Worm (Caenorhabditis elegans) whole organism, L3 larva: ENCODE results near the gene K08D10.13.
"Not testable (repeated sequence)": the region's sequence is repeated elsewhere in the genome, so short reads cannot be mapped to it uniquely, and the experiment has no call there.

Source experiments
- R02D3.7 ChIP-seq: fragments of 150-350 bp; optimal IDR thresholded peaks from 2 replicates; lab custom pipeline; 2014; ENCODE audit warnings: missing biosample characterization, missing genetic modification characterization
- ama-1 ChIP-seq: fragments of 150-350 bp; optimal IDR thresholded peaks from 2 replicates; lab custom pipeline; 2018
- ceh-16 ChIP-seq: sonication (generic microtip); optimal IDR thresholded peaks from 2 replicates; lab custom pipeline; 2017; ENCODE audit warnings: missing biosample characterization, missing genetic modification characterization
- ceh-28 ChIP-seq: fragments of 150-350 bp; optimal IDR thresholded peaks from 2 replicates; lab custom pipeline; 2014; ENCODE audit warnings: missing biosample characterization, missing genetic modification reagents, missing genetic modification characterization
- daf-12 ChIP-seq: fragments of 150-350 bp; optimal IDR thresholded peaks from 2 replicates; lab custom pipeline; 2014; ENCODE audit warnings: missing biosample characterization, missing genetic modification reagents, missing genetic modification characterization
- egl-5 ChIP-seq: fragments of 150-350 bp; optimal IDR thresholded peaks from 2 replicates; lab custom pipeline; 2017; ENCODE audit warnings: missing biosample characterization, missing genetic modification reagents, missing genetic modification characterization, inconsistent platforms
- elt-1 ChIP-seq: fragments of 150-350 bp; optimal IDR thresholded peaks from 2 replicates; lab custom pipeline; 2014; ENCODE audit warnings: missing biosample characterization, missing genetic modification characterization
- elt-2 ChIP-seq: sonication (generic microtip); optimal IDR thresholded peaks from 2 replicates; lab custom pipeline; 2016; ENCODE audit warnings: missing genetic modification reagents, mild to moderate bottlenecking, missing genetic modification characterization, missing compliant biosample characterization
- fkh-10 ChIP-seq: sonication (generic microtip); optimal IDR thresholded peaks from 2 replicates; lab custom pipeline; 2017; ENCODE audit warnings: missing biosample characterization, missing genetic modification reagents, missing genetic modification characterization
- fkh-2 ChIP-seq: fragments of 150-350 bp; optimal IDR thresholded peaks from 2 replicates; lab custom pipeline; 2014; ENCODE audit warnings: missing biosample characterization, missing genetic modification reagents, missing genetic modification characterization
- fos-1 ChIP-seq: fragments of 150-350 bp; optimal IDR thresholded peaks from 2 replicates; lab custom pipeline; 2014; ENCODE audit warnings: missing biosample characterization, missing genetic modification characterization
- jun-1 ChIP-seq: fragments of 150-350 bp; optimal IDR thresholded peaks from 2 replicates; lab custom pipeline; 2014; ENCODE audit warnings: missing biosample characterization, missing genetic modification reagents, missing genetic modification characterization
- lin-15B ChIP-seq: fragments of 150-350 bp; optimal IDR thresholded peaks from 2 replicates; lab custom pipeline; 2014; ENCODE audit warnings: missing biosample characterization, missing genetic modification characterization
- lsy-12 ChIP-seq: sonication (generic microtip); optimal IDR thresholded peaks from 2 replicates; lab custom pipeline; 2016; ENCODE audit warnings: mild to moderate bottlenecking, missing genetic modification characterization, missing compliant biosample characterization
- mdl-1 ChIP-seq: fragments of 150-350 bp; optimal IDR thresholded peaks from 2 replicates; lab custom pipeline; 2014; ENCODE audit warnings: missing biosample characterization, missing genetic modification characterization
- mml-1 ChIP-seq: fragments of 150-350 bp; sonication (generic microtip); optimal IDR thresholded peaks from 3 replicates; lab custom pipeline; 2014; ENCODE audit warnings: missing biosample characterization, missing genetic modification characterization
- nfya-1 ChIP-seq: sonication (generic microtip); optimal IDR thresholded peaks from 2 replicates; lab custom pipeline; 2017; ENCODE audit warnings: missing genetic modification characterization, mild to moderate bottlenecking, missing compliant biosample characterization, antibody characterized with exemption, moderate library complexity; ENCODE audit not compliant: insufficient read depth
- nhr-11 ChIP-seq: fragments of 150-350 bp; optimal IDR thresholded peaks from 2 replicates; lab custom pipeline; 2014; ENCODE audit warnings: missing biosample characterization, missing genetic modification characterization
- nhr-12 ChIP-seq: fragments of 150-350 bp; optimal IDR thresholded peaks from 2 replicates; lab custom pipeline; 2014; ENCODE audit warnings: missing biosample characterization, missing genetic modification characterization
- nhr-23 ChIP-seq: fragments of 150-350 bp; optimal IDR thresholded peaks from 2 replicates; lab custom pipeline; 2014; ENCODE audit warnings: missing biosample characterization, missing genetic modification reagents, missing genetic modification characterization
- nhr-67 ChIP-seq: fragments of 150-350 bp; optimal IDR thresholded peaks from 2 replicates; lab custom pipeline; 2014; ENCODE audit warnings: missing biosample characterization, missing genetic modification characterization
- pha-4 ChIP-seq: fragments of 150-350 bp; optimal IDR thresholded peaks from 2 replicates; lab custom pipeline; 2014; ENCODE audit warnings: missing biosample characterization, missing genetic modification reagents, missing genetic modification characterization
- pqm-1 ChIP-seq: fragments of 150-350 bp; optimal IDR thresholded peaks from 2 replicates; lab custom pipeline; 2017; ENCODE audit warnings: missing biosample characterization, missing genetic modification characterization, inconsistent platforms
- skn-1 ChIP-seq: fragments of 150-350 bp; optimal IDR thresholded peaks from 2 replicates; lab custom pipeline; 2014; ENCODE audit warnings: missing biosample characterization, missing genetic modification characterization
- tbx-2 ChIP-seq: sonication (generic microtip); optimal IDR thresholded peaks from 2 replicates; lab custom pipeline; 2016; ENCODE audit warnings: mild to moderate bottlenecking, missing genetic modification characterization, missing compliant biosample characterization
- unc-39 ChIP-seq: sonication (generic microtip); optimal IDR thresholded peaks from 4 replicates; lab custom pipeline; 2017; ENCODE audit warnings: missing biosample characterization, missing genetic modification characterization
- unc-62 ChIP-seq: fragments of 150-350 bp; sonication (generic microtip); optimal IDR thresholded peaks from 4 replicates; lab custom pipeline; 2014; ENCODE audit warnings: missing biosample characterization, missing genetic modification reagents, missing genetic modification characterization
- zag-1 ChIP-seq: fragments of 150-350 bp; optimal IDR thresholded peaks from 2 replicates; lab custom pipeline; 2014; ENCODE audit warnings: missing biosample characterization, missing genetic modification characterization
- ztf-4 ChIP-seq: fragments of 150-350 bp; optimal IDR thresholded peaks from 2 replicates; lab custom pipeline; 2014; ENCODE audit warnings: missing biosample characterization, missing genetic modification characterization

Gene K08D10.13

DNA sequence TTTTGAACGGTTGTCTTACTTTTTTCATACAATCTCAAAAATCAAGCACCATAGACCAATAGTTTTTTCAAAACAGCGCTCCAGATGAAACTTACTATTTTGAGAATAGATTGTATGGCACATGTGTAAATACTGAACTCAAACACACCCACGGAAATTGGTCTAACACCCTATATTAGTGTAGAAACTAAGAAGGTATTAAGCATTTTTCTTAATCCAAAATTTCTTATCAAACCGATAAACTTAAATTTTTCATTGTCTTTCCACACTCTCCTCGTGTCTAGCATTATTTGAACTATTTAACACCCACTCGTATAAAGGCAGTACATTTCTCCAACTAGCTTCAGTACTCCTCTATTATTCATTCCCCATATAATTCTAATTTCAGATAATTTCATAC is 21.2 kb downstream of the K08D10.13 start:
- TF ChIP-seq fkh-10 (GFP tag; lab: Kevin White, UChicago), result no peak
- TF ChIP-seq daf-12 (tag; lab: Kevin White, UChicago), result no peak
- no peak for TF ChIP-seq nhr-67 (tag; lab: Kevin White, UChicago)
- TF ChIP-seq fos-1 (tag; lab: Kevin White, UChicago), result no peak
- no peak for TF ChIP-seq nhr-23 (tag; lab: Kevin White, UChicago)
- TF ChIP-seq lin-15B (tag; lab: Kevin White, UChicago), result no peak
- TF ChIP-seq zag-1 (tag; lab: Kevin White, UChicago), result no peak
- TF ChIP-seq unc-62 (GFP tag; lab: Kevin White, UChicago), result no peak
- peak; percentile 51 for TF ChIP-seq elt-2 (tag; lab: Kevin White, UChicago)

DNA sequence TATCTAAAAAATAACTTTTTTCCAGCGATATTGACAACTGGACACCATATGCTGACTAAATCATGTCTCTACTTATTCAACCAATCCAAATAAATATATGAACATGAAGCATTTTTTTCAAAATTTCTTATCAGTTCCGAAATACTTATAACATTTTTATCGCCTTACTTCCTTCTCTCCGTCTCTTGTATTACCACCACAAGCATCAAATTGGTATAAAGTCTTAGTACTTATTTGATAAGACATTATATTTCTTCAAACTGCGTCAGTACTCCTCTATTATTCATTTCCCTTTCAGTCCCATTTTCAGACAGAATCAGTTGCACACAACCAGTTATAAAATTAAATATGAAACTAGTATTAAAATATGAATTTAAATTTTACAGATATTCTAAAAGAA is 23.5 kb downstream of the K08D10.13 start:
- no peak for TF ChIP-seq R02D3.7 (tag; lab: Kevin White, UChicago)
- no peak for TF ChIP-seq unc-39
- peak; percentile 42 for TF ChIP-seq pha-4 (tag; lab: Kevin White, UChicago)
- peak; percentile 53 for TF ChIP-seq jun-1 (tag; lab: Kevin White, UChicago)
- no peak for TF ChIP-seq fkh-2 (tag; lab: Kevin White, UChicago)
- TF ChIP-seq ceh-28 (tag; lab: Kevin White, UChicago), result no peak
- TF ChIP-seq elt-2 (tag; lab: Kevin White, UChicago), result peak; percentile 93
- peak; percentile 83 for TF ChIP-seq pqm-1

ce11 chrIV:4144784-4145183 is 26.6 kb downstream of the K08D10.13 start, which contains the start of gene R07C12.3:
TSS of gene R07C12.3 (plus strand) at chrIV:4145084.
- no peak for TF ChIP-seq ztf-4 (tag; lab: Kevin White, UChicago)
- TF ChIP-seq ama-1, result no peak
- TF ChIP-seq jun-1 (tag; lab: Kevin White, UChicago), result no peak
- TF ChIP-seq skn-1 (tag; lab: Kevin White, UChicago), result no peak
- TF ChIP-seq pha-4 (tag; lab: Kevin White, UChicago), result no peak
- TF ChIP-seq tbx-2 (tag; lab: Kevin White, UChicago), result no peak

ce11 chrIV:4142986-4143385 is 28.4 kb downstream of the K08D10.13 start, which contains the start of gene F49F1.12:
TSS of gene F49F1.12 (minus strand) at chrIV:4143086.
- TF ChIP-seq fos-1, pha-4, elt-2 (tag; lab: Kevin White, UChicago): not testable (repeated sequence)

DNA sequence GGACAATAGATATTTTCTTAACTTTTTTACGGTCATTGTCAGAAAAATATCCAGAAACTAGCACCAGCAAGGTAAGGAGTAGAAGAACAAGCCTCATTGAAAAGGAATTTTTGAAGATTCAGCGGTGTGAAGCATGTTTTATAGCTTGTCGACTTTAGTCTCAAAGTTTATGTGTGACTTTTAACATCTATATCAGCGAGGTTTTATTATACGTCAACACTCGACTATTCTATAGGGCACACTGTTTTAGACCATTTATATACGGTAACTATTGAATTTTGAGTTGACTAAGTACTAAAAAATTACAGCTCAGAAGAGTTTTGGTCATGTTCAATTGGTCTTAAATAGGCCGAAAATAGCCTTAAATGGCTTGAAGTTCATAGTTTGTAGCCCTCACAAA is 30.1 kb downstream of the K08D10.13 start, which contains the start of gene F49F1.11:
Gene F49F1.11 (minus strand): TSS at position 101 of the 400 bp plus-strand sequence.
- no peak for TF ChIP-seq nhr-11 (tag; lab: Kevin White, UChicago)
- TF ChIP-seq nhr-12 (tag; lab: Kevin White, UChicago), result no peak
- TF ChIP-seq fkh-2 (tag; lab: Kevin White, UChicago), result no peak
- TF ChIP-seq lsy-12 (tag; lab: Kevin White, UChicago), result no peak
- TF ChIP-seq nfya-1 (tag; lab: Kevin White, UChicago), result no peak
- TF ChIP-seq nhr-23 (tag; lab: Kevin White, UChicago), result no peak
- TF ChIP-seq, all 47 proteins: peak for 0

DNA sequence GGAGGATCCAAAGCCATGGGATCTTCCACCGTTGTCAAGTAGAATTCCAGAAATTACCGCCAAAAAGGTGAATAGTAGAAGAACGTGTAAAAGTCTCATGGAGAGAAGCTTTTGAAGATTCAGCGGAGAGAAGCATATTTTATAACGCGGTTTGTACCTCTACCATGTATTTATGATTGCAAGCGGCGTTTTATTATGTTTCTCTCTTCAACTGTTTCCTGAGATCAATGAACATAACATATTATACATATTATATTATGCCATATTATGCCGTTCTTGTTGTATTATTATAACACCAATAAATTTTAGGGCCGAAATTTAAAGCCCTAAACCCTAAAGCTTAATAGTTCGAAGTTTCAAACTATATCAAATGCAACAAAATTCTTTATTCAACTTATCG is 31.1 kb downstream of the K08D10.13 start, which contains the start of gene F49F1.18:
Gene F49F1.18 (minus strand): TSS at position 101 of the 400 bp plus-strand sequence.
- TF ChIP-seq fkh-2 (tag; lab: Kevin White, UChicago), result no peak
- no peak for TF ChIP-seq elt-2 (tag; lab: Kevin White, UChicago)
- TF ChIP-seq nhr-67 (tag; lab: Kevin White, UChicago), result no peak
- TF ChIP-seq mdl-1, result no peak
- TF ChIP-seq ceh-16 (tag; lab: Kevin White, UChicago), result no peak
- no peak for TF ChIP-seq mml-1 (tag; lab: Kevin White, UChicago)
- TF ChIP-seq elt-1, result no peak
- TF ChIP-seq nfya-1 (tag; lab: Kevin White, UChicago), result no peak
- TF ChIP-seq tbx-2 (tag; lab: Kevin White, UChicago), result no peak
- TF ChIP-seq egl-5 (tag; lab: Kevin White, UChicago), result no peak
